Fruit fly (Drosophila melanogaster): ENCODE results near the gene TwdlO.
A peak's percentile ranks its signal among the peaks of the same experiment; 100 is the strongest.

TwdlO gene

DNA sequence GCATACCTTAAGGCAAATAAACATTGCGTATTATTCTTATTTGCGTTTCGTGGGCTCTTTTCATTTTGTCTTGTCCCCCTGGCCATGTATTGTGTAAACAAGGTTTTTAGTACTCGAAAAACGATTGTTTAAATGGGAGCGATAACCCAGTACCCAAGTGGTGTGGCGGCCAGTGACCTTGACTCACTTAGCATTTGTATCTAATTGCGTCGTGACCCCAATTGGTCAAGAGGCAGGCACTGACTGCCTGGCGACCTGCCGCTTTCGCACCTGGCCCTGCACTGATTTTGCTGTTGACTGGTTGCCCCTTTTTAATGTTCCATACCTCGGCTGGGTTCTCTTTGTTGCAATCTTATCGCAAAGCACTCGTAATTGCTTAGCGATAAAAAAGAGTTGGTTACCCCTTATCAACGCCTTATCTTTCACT, 38.4 kb downstream of the TwdlO start (continued):
- no peak for TF ChIP-seq CG6854 (GFP tag; optimal IDR thresholded peaks at IDR 0.05)
- no peak for TF ChIP-seq CG16779 (tag; optimal IDR thresholded peaks at IDR 0.05)
- TF ChIP-seq achi (GFP tag; optimal IDR thresholded peaks at IDR 0.05) = no peak
- TF ChIP-seq CG6792 (GFP tag; optimal IDR thresholded peaks at IDR 0.05) = no peak
- peak; percentile 49 for TF ChIP-seq Met (GFP tag; optimal IDR thresholded peaks at IDR 0.05)
- TF ChIP-seq pdm3 (GFP tag; optimal IDR thresholded peaks at IDR 0.05) = no peak
- peak; percentile 4 for TF ChIP-seq Blimp-1 (GFP tag; optimal IDR thresholded peaks at IDR 0.05)

Data from whole organism, prepupa.